Fruit fly (Drosophila melanogaster) whole organism, prepupa: ENCODE measurements around the gene CG32855.
A peak's percentile ranks its signal among the peaks of the same experiment; 100 is the strongest.

Source experiments
- Gug ChIP-seq: fragments of 200-800 bp; sonication (Bioruptor generic); IDR thresholded peaks from 2 replicates; pipeline ENCODE4 v1.3.6; 2022; ENCODE audit warnings: missing biosample characterization, missing genetic modification characterization
- dac ChIP-seq: fragments of 200-800 bp; sonication (Bioruptor generic); optimal IDR thresholded peaks from 2 replicates; lab custom pipeline; 2017; ENCODE audit warnings: missing biosample characterization, mild to moderate bottlenecking, missing genetic modification characterization
- spab ChIP-seq: fragments of 200-800 bp; sonication (Bioruptor generic); optimal IDR thresholded peaks from 2 replicates; lab custom pipeline; 2017; ENCODE audit warnings: missing biosample characterization, mild to moderate bottlenecking, missing genetic modification characterization, missing genetic modification reagents

- TF ChIP-seq Gug (GFP tag; lab: Robert Waterston, UW) (peak; percentile 65), dac (no peak), spab (peak; percentile 71)
Measured at dm6 chr3R:16071689-16072580, 8.9 kb downstream of the CG32855 start.
